Fruit fly (Drosophila melanogaster) whole organism, prepupa: ENCODE data around the gene Dci.

Source experiments
- Blimp-1 ChIP-seq: fragments of 200-800 bp; sonication (Bioruptor generic); optimal IDR thresholded peaks from 3 replicates; lab custom pipeline; 2017; ENCODE audit warnings: missing biosample characterization, missing genetic modification characterization, mild to moderate bottlenecking, moderate library complexity, missing genetic modification reagents
- CG10631 ChIP-seq: fragments of 200-800 bp; sonication (Bioruptor generic); optimal IDR thresholded peaks from 2 replicates; lab custom pipeline; 2016; ENCODE audit warnings: missing biosample characterization, missing genetic modification characterization
- CG10669 ChIP-seq: fragments of 200-800 bp; sonication (Bioruptor generic); optimal IDR thresholded peaks from 3 replicates; lab custom pipeline; 2018; ENCODE audit warnings: missing biosample characterization, mild to moderate bottlenecking, missing genetic modification characterization, moderate library complexity
- CG11294 ChIP-seq: fragments of 200-800 bp; sonication (Bioruptor generic); IDR thresholded peaks from 2 replicates; pipeline ENCODE4 v1.3.6; 2022; ENCODE audit warnings: missing biosample characterization, missing genetic modification characterization
- CG15336 ChIP-seq: fragments of 200-800 bp; sonication (Bioruptor generic); IDR thresholded peaks from 2 replicates; pipeline ENCODE4 v1.3.6; 2022; ENCODE audit warnings: missing biosample characterization, missing genetic modification characterization
- CG1621 ChIP-seq: fragments of 200-800 bp; sonication (Bioruptor generic); optimal IDR thresholded peaks from 3 replicates; lab custom pipeline; 2018; ENCODE audit warnings: missing biosample characterization, mild to moderate bottlenecking, missing genetic modification characterization
- CG16779 ChIP-seq: fragments of 200-800 bp; sonication (Bioruptor generic); optimal IDR thresholded peaks from 3 replicates; lab custom pipeline; 2017; ENCODE audit warnings: missing biosample characterization, mild to moderate bottlenecking, missing genetic modification characterization
- CG31627 ChIP-seq: fragments of 200-800 bp; sonication (Bioruptor generic); optimal IDR thresholded peaks from 3 replicates; lab custom pipeline; 2016; ENCODE audit warnings: missing biosample characterization, missing genetic modification characterization
- CG32006 ChIP-seq: fragments of 200-800 bp; sonication (Bioruptor generic); optimal IDR thresholded peaks from 3 replicates; lab custom pipeline; 2017; ENCODE audit warnings: missing biosample characterization, mild to moderate bottlenecking, missing genetic modification characterization
- CG34406 ChIP-seq: fragments of 200-800 bp; sonication (Bioruptor generic); optimal IDR thresholded peaks from 3 replicates; lab custom pipeline; 2016; ENCODE audit warnings: missing biosample characterization, missing genetic modification characterization
- CG3919 ChIP-seq: fragments of 200-800 bp; sonication (Bioruptor generic); optimal IDR thresholded peaks from 3 replicates; lab custom pipeline; 2016; ENCODE audit warnings: missing biosample characterization, missing genetic modification characterization
- CG4318 ChIP-seq: fragments of 200-800 bp; sonication (Bioruptor generic); optimal IDR thresholded peaks from 3 replicates; lab custom pipeline; 2017; ENCODE audit warnings: missing biosample characterization, mild to moderate bottlenecking, missing genetic modification characterization
- CG6163 ChIP-seq: fragments of 200-800 bp; sonication (Bioruptor generic); IDR thresholded peaks from 3 replicates; pipeline ENCODE4 v1.3.6; 2022; ENCODE audit warnings: missing biosample characterization, missing genetic modification characterization
- CG6792 ChIP-seq: fragments of 200-800 bp; sonication (Bioruptor generic); optimal IDR thresholded peaks from 3 replicates; lab custom pipeline; 2016; ENCODE audit warnings: missing biosample characterization, missing genetic modification characterization
- CG6808 ChIP-seq: fragments of 200-800 bp; sonication (Bioruptor generic); optimal IDR thresholded peaks from 3 replicates; lab custom pipeline; 2017; ENCODE audit warnings: missing biosample characterization, missing genetic modification characterization, mild to moderate bottlenecking, moderate library complexity, missing genetic modification reagents
- CG6854 ChIP-seq: fragments of 200-800 bp; sonication (Bioruptor generic); optimal IDR thresholded peaks from 2 replicates; lab custom pipeline; 2017; ENCODE audit warnings: missing biosample characterization, mild to moderate bottlenecking, missing genetic modification characterization
- CG7368 ChIP-seq: fragments of 200-800 bp; sonication (Bioruptor generic); optimal IDR thresholded peaks from 3 replicates; lab custom pipeline; 2016; ENCODE audit warnings: missing biosample characterization, missing genetic modification characterization
- CG8119 ChIP-seq: fragments of 200-800 bp; sonication (Bioruptor generic); IDR thresholded peaks from 3 replicates; pipeline ENCODE4 v1.3.6; 2022; ENCODE audit warnings: missing biosample characterization, missing genetic modification characterization
- CG8319 ChIP-seq: fragments of 200-800 bp; sonication (Bioruptor generic); optimal IDR thresholded peaks from 3 replicates; lab custom pipeline; 2016; ENCODE audit warnings: missing biosample characterization, missing genetic modification characterization
- CG9139 ChIP-seq: fragments of 200-800 bp; sonication (Bioruptor generic); optimal IDR thresholded peaks from 3 replicates; lab custom pipeline; 2017; ENCODE audit warnings: missing biosample characterization, mild to moderate bottlenecking, missing genetic modification characterization
- Eip75B ChIP-seq: fragments of 200-800 bp; sonication (Bioruptor generic); optimal IDR thresholded peaks from 3 replicates; lab custom pipeline; 2016; ENCODE audit warnings: missing biosample characterization, missing genetic modification characterization
- Eip78C ChIP-seq: fragments of 200-800 bp; sonication (Bioruptor generic); peaks from one replicate; lab custom pipeline; 2016; ENCODE audit warnings: missing biosample characterization, missing genetic modification characterization
- Eip93F ChIP-seq: fragments of 200-800 bp; sonication (Bioruptor generic); optimal IDR thresholded peaks from 2 replicates; lab custom pipeline; 2016; ENCODE audit warnings: missing biosample characterization, mild to moderate bottlenecking, missing genetic modification characterization
- Ets96B ChIP-seq: fragments of 200-800 bp; optimal IDR thresholded peaks from 2 replicates; lab custom pipeline; 2019; ENCODE audit warnings: missing biosample characterization, mild to moderate bottlenecking, missing genetic modification characterization, moderate library complexity
- Gug ChIP-seq: fragments of 200-800 bp; sonication (Bioruptor generic); IDR thresholded peaks from 2 replicates; pipeline ENCODE4 v1.3.6; 2022; ENCODE audit warnings: missing biosample characterization, missing genetic modification characterization
- Hr38 ChIP-seq: sonication (Bioruptor generic); optimal IDR thresholded peaks from 2 replicates; lab custom pipeline; 2016; ENCODE audit warnings: missing biosample characterization, missing genetic modification characterization
- Hr4 ChIP-seq: fragments of 200-800 bp; sonication (Bioruptor generic); optimal IDR thresholded peaks from 3 replicates; lab custom pipeline; 2016; ENCODE audit warnings: missing biosample characterization, missing genetic modification characterization
- Lpt ChIP-seq: fragments of 200-800 bp; sonication (Bioruptor generic); optimal IDR thresholded peaks from 3 replicates; lab custom pipeline; 2016; ENCODE audit warnings: missing biosample characterization, missing genetic modification characterization
- Met ChIP-seq: fragments of 200-800 bp; sonication (Bioruptor generic); optimal IDR thresholded peaks from 3 replicates; lab custom pipeline; 2016; ENCODE audit warnings: missing biosample characterization, missing genetic modification characterization
- OdsH ChIP-seq: fragments of 200-800 bp; sonication (Bioruptor generic); optimal IDR thresholded peaks from 3 replicates; lab custom pipeline; 2016; ENCODE audit warnings: missing biosample characterization, missing genetic modification characterization
- Smox ChIP-seq: fragments of 200-800 bp; sonication (Bioruptor generic); optimal IDR thresholded peaks from 3 replicates; lab custom pipeline; 2016; ENCODE audit warnings: missing biosample characterization, missing genetic modification characterization
- Sox14 ChIP-seq: fragments of 200-800 bp; sonication (Bioruptor generic); optimal IDR thresholded peaks from 3 replicates; lab custom pipeline; 2016; ENCODE audit warnings: missing biosample characterization, missing genetic modification characterization
- Sox15 ChIP-seq: fragments of 200-800 bp; sonication (Bioruptor generic); optimal IDR thresholded peaks from 3 replicates; lab custom pipeline; 2016; ENCODE audit warnings: missing biosample characterization, missing genetic modification characterization
- acj6 ChIP-seq: fragments of 200-800 bp; sonication (Bioruptor generic); optimal IDR thresholded peaks from 3 replicates; lab custom pipeline; 2016; ENCODE audit warnings: missing biosample characterization, missing genetic modification characterization
- cyc ChIP-seq: fragments of 200-800 bp; sonication (Bioruptor generic); optimal IDR thresholded peaks from 3 replicates; lab custom pipeline; 2016; ENCODE audit warnings: missing biosample characterization, missing genetic modification characterization
- dac ChIP-seq: fragments of 200-800 bp; sonication (Bioruptor generic); optimal IDR thresholded peaks from 2 replicates; lab custom pipeline; 2017; ENCODE audit warnings: missing biosample characterization, mild to moderate bottlenecking, missing genetic modification characterization
- esn ChIP-seq: fragments of 200-800 bp; sonication (Bioruptor generic); optimal IDR thresholded peaks from 2 replicates; lab custom pipeline; 2016; ENCODE audit warnings: missing biosample characterization, mild to moderate bottlenecking, missing genetic modification characterization, moderate library complexity
- fd85E ChIP-seq: fragments of 200-800 bp; sonication (Bioruptor generic); optimal IDR thresholded peaks from 3 replicates; lab custom pipeline; 2016; ENCODE audit warnings: missing biosample characterization, missing genetic modification characterization
- fkh ChIP-seq: fragments of 200-800 bp; sonication (Bioruptor generic); optimal IDR thresholded peaks from 3 replicates; lab custom pipeline; 2017; ENCODE audit warnings: missing biosample characterization, mild to moderate bottlenecking, missing genetic modification characterization, moderate library complexity
- lz ChIP-seq: fragments of 200-800 bp; sonication (Bioruptor generic); optimal IDR thresholded peaks from 3 replicates; lab custom pipeline; 2016; ENCODE audit warnings: missing biosample characterization, missing genetic modification characterization
- net ChIP-seq: fragments of 200-800 bp; sonication (Bioruptor generic); optimal IDR thresholded peaks from 3 replicates; lab custom pipeline; 2016; ENCODE audit warnings: missing biosample characterization, missing genetic modification characterization
- pdm3 ChIP-seq: fragments of 200-800 bp; sonication (Bioruptor generic); optimal IDR thresholded peaks from 3 replicates; lab custom pipeline; 2016; ENCODE audit warnings: missing biosample characterization, missing genetic modification characterization
- spab ChIP-seq: fragments of 200-800 bp; sonication (Bioruptor generic); optimal IDR thresholded peaks from 2 replicates; lab custom pipeline; 2017; ENCODE audit warnings: missing biosample characterization, mild to moderate bottlenecking, missing genetic modification characterization, missing genetic modification reagents
- ss ChIP-seq, 2 experiments: fragments of 200-800 bp; sonication (Bioruptor generic); optimal IDR thresholded peaks; 2 replicates in 1 of 2; 3 replicates in 1 of 2; lab custom pipeline; 2017 to 2018; ENCODE audit warnings: mild to moderate bottlenecking in 2 of 2, missing biosample characterization in 2 of 2, missing genetic modification characterization in 2 of 2, moderate library complexity in 1 of 2
- svp ChIP-seq: fragments of 200-800 bp; sonication (Bioruptor generic); peaks from one replicate; lab custom pipeline; 2016; ENCODE audit warnings: missing biosample characterization, missing genetic modification characterization
- topi ChIP-seq: fragments of 200-800 bp; sonication (Bioruptor generic); optimal IDR thresholded peaks from 3 replicates; lab custom pipeline; 2016; ENCODE audit warnings: missing biosample characterization, missing genetic modification characterization
- vri ChIP-seq: fragments of 200-800 bp; sonication (Bioruptor generic); optimal IDR thresholded peaks from 3 replicates; lab custom pipeline; 2016; ENCODE audit warnings: missing biosample characterization, mild to moderate bottlenecking, missing genetic modification characterization

Gene Dci

DNA sequence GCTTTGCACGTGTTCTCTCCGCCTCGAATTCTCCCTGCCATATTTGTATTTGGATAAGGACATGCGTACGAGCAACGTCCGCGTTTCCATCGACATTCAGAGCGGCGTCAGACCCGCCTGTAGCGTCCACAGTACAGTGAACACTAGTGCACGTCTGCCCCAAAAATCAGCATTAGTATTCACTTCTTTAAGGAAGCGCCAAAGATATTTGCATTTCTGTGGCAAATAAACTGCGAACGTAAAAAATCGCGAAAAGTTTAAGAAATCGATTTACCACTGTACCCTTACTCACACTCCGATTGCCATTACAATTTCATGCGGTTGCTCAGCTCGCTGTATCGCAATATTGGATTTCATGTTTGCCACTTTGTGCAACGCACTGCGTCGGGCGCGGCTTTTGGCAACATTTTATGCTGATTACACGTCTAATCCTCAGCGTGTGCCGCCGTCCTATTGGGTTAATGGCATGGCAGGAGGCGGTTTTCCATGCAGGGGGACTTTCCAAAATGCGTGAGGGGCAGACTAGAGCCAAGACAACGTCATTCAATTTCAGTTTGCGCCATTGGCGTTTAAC is 48.4 kb upstream of the Dci start (continued):
- peak; percentile 94 for TF ChIP-seq Ets96B (tag; lab: Kevin White, UChicago)
- peak; percentile 96 for TF ChIP-seq CG34406 (GFP tag; lab: Kevin White, UChicago)
- peak; percentile 97 for TF ChIP-seq CG3919 (GFP tag; lab: Kevin White, UChicago)
- TF ChIP-seq CG10631 (GFP tag; lab: Kevin White, UChicago) = peak; percentile 97
- peak; percentile 85 for TF ChIP-seq Hr38
- peak; percentile 98 for TF ChIP-seq CG6792
- peak; percentile 91 for TF ChIP-seq spab (GFP tag; lab: Kevin White, UChicago)
- peak; percentile 96 for TF ChIP-seq CG8319 (GFP tag; lab: Kevin White, UChicago)
- peak; percentile 98 for TF ChIP-seq pdm3
- TF ChIP-seq Sox14 = peak; percentile 98
- peak; percentile 98 for TF ChIP-seq topi
- peak; percentile 91 for TF ChIP-seq CG11294 (GFP tag; lab: Robert Waterston, UW)
- TF ChIP-seq CG32006 (GFP tag; lab: Kevin White, UChicago) = peak; percentile 89
- TF ChIP-seq Smox = peak; percentile 98
- TF ChIP-seq Met (GFP tag; lab: Kevin White, UChicago) = peak; percentile 99
- TF ChIP-seq CG6854 (GFP tag; lab: Kevin White, UChicago) = peak; percentile 97
- TF ChIP-seq Lpt = peak; percentile 91
- peak; percentile 88 for TF ChIP-seq CG16779
- peak; percentile 84 for TF ChIP-seq CG9139 (GFP tag; lab: Kevin White, UChicago)
- peak; percentile 95 for TF ChIP-seq CG8119 (GFP tag; lab: Robert Waterston, UW)

- TF ChIP-seq Eip78C (GFP tag; lab: Kevin White, UChicago) = peak; percentile 64
- TF ChIP-seq Sox14 = no peak
- no peak for TF ChIP-seq Hr4 (GFP tag; lab: Kevin White, UChicago)
- TF ChIP-seq fkh (GFP tag; lab: Kevin White, UChicago) = no peak
These were observed 47.2 kb upstream of the Dci start, which contains the start of gene CG13898 for dm6 chr3L:803951-804350. CG13898 (minus strand) TSS chr3L:804051.

DNA sequence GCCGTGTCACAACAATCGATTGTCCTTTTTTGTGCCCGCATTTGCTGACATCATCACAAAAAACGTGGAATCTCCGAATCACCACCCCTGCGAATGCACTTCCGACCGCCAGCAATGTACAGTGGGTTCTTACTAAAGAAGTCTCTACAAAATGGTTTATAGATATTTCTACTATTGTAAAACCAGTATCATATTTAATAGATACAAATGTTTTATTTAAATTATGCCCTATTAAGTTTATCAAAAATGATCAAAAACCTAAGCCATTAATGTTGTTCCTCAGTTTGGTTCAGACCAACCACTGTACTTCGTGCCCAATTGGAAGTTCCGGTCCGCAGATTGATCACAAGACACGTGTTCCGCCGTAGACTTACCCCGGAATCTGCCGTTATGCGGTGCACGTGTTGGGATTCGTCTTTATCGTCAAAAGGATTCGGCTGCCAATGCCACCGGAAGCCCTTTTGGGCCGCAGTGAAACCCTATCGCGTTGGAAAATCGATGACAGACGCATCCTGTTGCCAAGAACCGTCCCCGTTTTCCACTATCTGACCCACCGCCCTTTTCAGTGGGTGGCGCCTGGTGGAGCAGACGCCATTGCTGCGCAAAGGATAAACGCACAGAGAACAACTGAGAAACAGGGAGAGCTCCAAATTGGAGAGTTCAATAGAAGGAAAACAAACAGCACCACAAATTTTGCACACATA is 46.4 kb upstream of the Dci start:
- TF ChIP-seq spab (GFP tag; lab: Kevin White, UChicago) (peak; percentile 23), CG4318 (GFP tag; lab: Kevin White, UChicago) (no peak), Blimp-1 (no peak), esn (GFP tag; lab: Kevin White, UChicago) (peak; percentile 59), CG6792 (peak; percentile 42), net (peak; percentile 22), pdm3 (peak; percentile 61), CG10631 (GFP tag; lab: Kevin White, UChicago) (peak; percentile 29), cyc (GFP tag; lab: Kevin White, UChicago) (no peak), CG31627 (GFP tag; lab: Kevin White, UChicago) (peak; percentile 42), vri (GFP tag; lab: Kevin White, UChicago) (peak; percentile 38), svp (GFP tag; lab: Kevin White, UChicago) (peak; percentile 79), Gug (no peak), CG1621 (tag; lab: Kevin White, UChicago) (peak; percentile 31), acj6 (GFP tag; lab: Kevin White, UChicago) (peak; percentile 52), fd85E (GFP tag; lab: Kevin White, UChicago) (no peak), lz (GFP tag; lab: Kevin White, UChicago) (peak; percentile 45), OdsH (GFP tag; lab: Kevin White, UChicago) (peak; percentile 37), dac (GFP tag; lab: Kevin White, UChicago) (no peak), CG7368 (GFP tag; lab: Kevin White, UChicago) (peak; percentile 18), CG15336 (peak; percentile 36; the same call in 1 of the 2 replicates), Eip75B (peak; percentile 37), CG6808 (GFP tag; lab: Kevin White, UChicago) (peak; percentile 5), CG8119 (GFP tag; lab: Robert Waterston, UW) (0 out of 3 replicates have a peak, but pooled peaks have one; percentile 31), CG6163 (GFP tag; lab: Robert Waterston, UW) (peak; percentile 62; the same call in 2 of the 3 replicates), Sox15 (GFP tag; lab: Kevin White, UChicago) (no peak), ss (GFP tag; optimal IDR thresholded peaks at IDR 0.05; lab: Kevin White, UChicago) (peak in 1 of 2 experiments; percentile 2), Eip93F (no peak), Smox (peak; percentile 37), CG10669 (GFP tag; lab: Kevin White, UChicago) (peak; percentile 47)
